Worm (Caenorhabditis elegans) whole organism, L2 larva: ENCODE measurements around the gene srh-20.

ENCODE experiments used
- aly-2 ChIP-seq: fragments of 150-350 bp; optimal IDR thresholded peaks from 2 replicates; lab custom pipeline; 2014; ENCODE audit warnings: missing biosample characterization, missing genetic modification characterization
- egl-27 ChIP-seq: sonication (generic microtip); optimal IDR thresholded peaks from 3 replicates; lab custom pipeline; 2017; ENCODE audit warnings: missing biosample characterization, missing genetic modification reagents, missing genetic modification characterization
- elt-3 ChIP-seq: sonication (generic microtip); optimal IDR thresholded peaks from 2 replicates; lab custom pipeline; 2017; ENCODE audit warnings: missing biosample characterization, missing genetic modification characterization
- nhr-11 ChIP-seq: fragments of 150-350 bp; optimal IDR thresholded peaks from 2 replicates; lab custom pipeline; 2014; ENCODE audit warnings: missing biosample characterization, missing genetic modification characterization
- nhr-77 ChIP-seq: fragments of 150-350 bp; optimal IDR thresholded peaks from 2 replicates; lab custom pipeline; 2014; ENCODE audit warnings: missing biosample characterization, missing genetic modification characterization
- zag-1 ChIP-seq: fragments of 150-350 bp; optimal IDR thresholded peaks from 2 replicates; lab custom pipeline; 2014; ENCODE audit warnings: missing biosample characterization, missing genetic modification characterization

DNA sequence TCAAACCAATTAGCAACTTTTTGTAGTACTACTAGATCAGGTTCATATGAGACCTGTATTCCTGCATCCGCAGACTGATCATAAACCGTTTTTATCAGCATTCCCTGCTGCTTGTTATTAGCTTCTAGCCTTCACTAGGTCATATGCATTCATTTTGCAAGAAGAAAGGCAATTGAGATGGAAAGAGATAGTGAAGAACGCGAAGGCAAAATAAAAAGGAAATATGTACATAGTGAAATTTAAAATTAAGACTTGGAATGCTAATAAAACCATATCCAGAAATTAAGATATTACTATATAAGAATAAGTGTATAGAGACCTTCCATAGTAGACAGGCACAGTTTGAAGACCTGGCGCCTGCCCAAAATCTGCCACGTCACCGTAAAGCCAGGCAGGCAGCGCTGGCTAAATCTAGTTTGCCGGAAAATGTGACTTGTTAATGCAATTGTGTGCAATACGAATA is 4.0 kb upstream of the srh-20 start, which contains the start of the genes C02E7.8 and srh-23:
- TF ChIP-seq zag-1 (tag; lab: Kevin White, UChicago) = no peak
- no peak for TF ChIP-seq nhr-11 (tag; lab: Kevin White, UChicago)
- TF ChIP-seq nhr-77 (tag; lab: Kevin White, UChicago) = no peak
- no peak for TF ChIP-seq elt-3 (tag; lab: Kevin White, UChicago)
- no peak for TF ChIP-seq egl-27 (tag; lab: Kevin White, UChicago)
- no peak for TF ChIP-seq aly-2 (tag; lab: Kevin White, UChicago)
